Fruit fly (Drosophila melanogaster) whole organism, prepupa: ENCODE measurements around the gene lawc.

Experiments used
- Blimp-1 ChIP-seq: fragments of 200-800 bp; sonication (Bioruptor generic); optimal IDR thresholded peaks from 3 replicates; lab custom pipeline; 2017; ENCODE audit warnings: missing biosample characterization, missing genetic modification characterization, mild to moderate bottlenecking, moderate library complexity, missing genetic modification reagents
- CG10631 ChIP-seq: fragments of 200-800 bp; sonication (Bioruptor generic); optimal IDR thresholded peaks from 2 replicates; lab custom pipeline; 2016; ENCODE audit warnings: missing biosample characterization, missing genetic modification characterization
- CG10669 ChIP-seq: fragments of 200-800 bp; sonication (Bioruptor generic); optimal IDR thresholded peaks from 3 replicates; lab custom pipeline; 2018; ENCODE audit warnings: missing biosample characterization, mild to moderate bottlenecking, missing genetic modification characterization, moderate library complexity
- CG11762 ChIP-seq: fragments of 200-800 bp; sonication (Bioruptor generic); optimal IDR thresholded peaks from 3 replicates; lab custom pipeline; 2016; ENCODE audit warnings: missing biosample characterization, missing genetic modification characterization; ENCODE audit not compliant: insufficient read depth
- CG11902 ChIP-seq: fragments of 200-800 bp; sonication (Bioruptor generic); optimal IDR thresholded peaks from 3 replicates; lab custom pipeline; 2016; ENCODE audit warnings: missing biosample characterization, missing genetic modification characterization
- CG15336 ChIP-seq: fragments of 200-800 bp; sonication (Bioruptor generic); IDR thresholded peaks from 2 replicates; pipeline ENCODE4 v1.3.6; 2022; ENCODE audit warnings: missing biosample characterization, missing genetic modification characterization
- CG16779 ChIP-seq: fragments of 200-800 bp; sonication (Bioruptor generic); optimal IDR thresholded peaks from 3 replicates; lab custom pipeline; 2017; ENCODE audit warnings: missing biosample characterization, mild to moderate bottlenecking, missing genetic modification characterization
- CG3032 ChIP-seq: fragments of 200-800 bp; optimal IDR thresholded peaks from 2 replicates; lab custom pipeline; 2019; ENCODE audit warnings: missing biosample characterization, mild to moderate bottlenecking, missing genetic modification characterization, moderate library complexity
- CG31627 ChIP-seq: fragments of 200-800 bp; sonication (Bioruptor generic); optimal IDR thresholded peaks from 3 replicates; lab custom pipeline; 2016; ENCODE audit warnings: missing biosample characterization, missing genetic modification characterization
- CG32006 ChIP-seq: fragments of 200-800 bp; sonication (Bioruptor generic); optimal IDR thresholded peaks from 3 replicates; lab custom pipeline; 2017; ENCODE audit warnings: missing biosample characterization, mild to moderate bottlenecking, missing genetic modification characterization
- CG34406 ChIP-seq: fragments of 200-800 bp; sonication (Bioruptor generic); optimal IDR thresholded peaks from 3 replicates; lab custom pipeline; 2016; ENCODE audit warnings: missing biosample characterization, missing genetic modification characterization
- CG3919 ChIP-seq: fragments of 200-800 bp; sonication (Bioruptor generic); optimal IDR thresholded peaks from 3 replicates; lab custom pipeline; 2016; ENCODE audit warnings: missing biosample characterization, missing genetic modification characterization
- CG6163 ChIP-seq: fragments of 200-800 bp; sonication (Bioruptor generic); IDR thresholded peaks from 3 replicates; pipeline ENCODE4 v1.3.6; 2022; ENCODE audit warnings: missing biosample characterization, missing genetic modification characterization
- CG6276 ChIP-seq: fragments of 200-800 bp; sonication (Bioruptor generic); optimal IDR thresholded peaks from 2 replicates; lab custom pipeline; 2017; ENCODE audit warnings: missing biosample characterization, mild to moderate bottlenecking, missing genetic modification characterization
- CG6792 ChIP-seq: fragments of 200-800 bp; sonication (Bioruptor generic); optimal IDR thresholded peaks from 3 replicates; lab custom pipeline; 2016; ENCODE audit warnings: missing biosample characterization, missing genetic modification characterization
- CG6808 ChIP-seq: fragments of 200-800 bp; sonication (Bioruptor generic); optimal IDR thresholded peaks from 3 replicates; lab custom pipeline; 2017; ENCODE audit warnings: missing biosample characterization, missing genetic modification characterization, mild to moderate bottlenecking, moderate library complexity, missing genetic modification reagents
- CG6854 ChIP-seq: fragments of 200-800 bp; sonication (Bioruptor generic); optimal IDR thresholded peaks from 2 replicates; lab custom pipeline; 2017; ENCODE audit warnings: missing biosample characterization, mild to moderate bottlenecking, missing genetic modification characterization
- CG8119 ChIP-seq: fragments of 200-800 bp; sonication (Bioruptor generic); IDR thresholded peaks from 3 replicates; pipeline ENCODE4 v1.3.6; 2022; ENCODE audit warnings: missing biosample characterization, missing genetic modification characterization
- CG8319 ChIP-seq: fragments of 200-800 bp; sonication (Bioruptor generic); optimal IDR thresholded peaks from 3 replicates; lab custom pipeline; 2016; ENCODE audit warnings: missing biosample characterization, missing genetic modification characterization
- CG9139 ChIP-seq: fragments of 200-800 bp; sonication (Bioruptor generic); optimal IDR thresholded peaks from 3 replicates; lab custom pipeline; 2017; ENCODE audit warnings: missing biosample characterization, mild to moderate bottlenecking, missing genetic modification characterization
- Eip75B ChIP-seq: fragments of 200-800 bp; sonication (Bioruptor generic); optimal IDR thresholded peaks from 3 replicates; lab custom pipeline; 2016; ENCODE audit warnings: missing biosample characterization, missing genetic modification characterization
- Eip78C ChIP-seq: fragments of 200-800 bp; sonication (Bioruptor generic); peaks from one replicate; lab custom pipeline; 2016; ENCODE audit warnings: missing biosample characterization, missing genetic modification characterization
- Eip93F ChIP-seq: fragments of 200-800 bp; sonication (Bioruptor generic); optimal IDR thresholded peaks from 2 replicates; lab custom pipeline; 2016; ENCODE audit warnings: missing biosample characterization, mild to moderate bottlenecking, missing genetic modification characterization
- Ets21C ChIP-seq: fragments of 200-800 bp; sonication (Bioruptor generic); optimal IDR thresholded peaks from 3 replicates; lab custom pipeline; 2016; ENCODE audit warnings: missing biosample characterization, missing genetic modification characterization
- Hr39 ChIP-seq: fragments of 200-800 bp; sonication (Bioruptor generic); optimal IDR thresholded peaks from 2 replicates; lab custom pipeline; 2016; ENCODE audit warnings: missing biosample characterization, missing genetic modification characterization
- Lpt ChIP-seq: fragments of 200-800 bp; sonication (Bioruptor generic); optimal IDR thresholded peaks from 3 replicates; lab custom pipeline; 2016; ENCODE audit warnings: missing biosample characterization, missing genetic modification characterization
- Met ChIP-seq: fragments of 200-800 bp; sonication (Bioruptor generic); optimal IDR thresholded peaks from 3 replicates; lab custom pipeline; 2016; ENCODE audit warnings: missing biosample characterization, missing genetic modification characterization
- OdsH ChIP-seq: fragments of 200-800 bp; sonication (Bioruptor generic); optimal IDR thresholded peaks from 3 replicates; lab custom pipeline; 2016; ENCODE audit warnings: missing biosample characterization, missing genetic modification characterization
- Sox102F ChIP-seq: fragments of 200-800 bp; sonication (Bioruptor generic); optimal IDR thresholded peaks from 2 replicates; lab custom pipeline; 2016; ENCODE audit warnings: missing biosample characterization, mild to moderate bottlenecking, missing genetic modification characterization
- Sox14 ChIP-seq: fragments of 200-800 bp; sonication (Bioruptor generic); optimal IDR thresholded peaks from 3 replicates; lab custom pipeline; 2016; ENCODE audit warnings: missing biosample characterization, missing genetic modification characterization
- achi ChIP-seq: fragments of 200-800 bp; sonication (Bioruptor generic); optimal IDR thresholded peaks from 3 replicates; lab custom pipeline; 2016; ENCODE audit warnings: missing biosample characterization, missing genetic modification characterization
- acj6 ChIP-seq: fragments of 200-800 bp; sonication (Bioruptor generic); optimal IDR thresholded peaks from 3 replicates; lab custom pipeline; 2016; ENCODE audit warnings: missing biosample characterization, missing genetic modification characterization
- cyc ChIP-seq: fragments of 200-800 bp; sonication (Bioruptor generic); optimal IDR thresholded peaks from 3 replicates; lab custom pipeline; 2016; ENCODE audit warnings: missing biosample characterization, missing genetic modification characterization
- dac ChIP-seq: fragments of 200-800 bp; sonication (Bioruptor generic); optimal IDR thresholded peaks from 2 replicates; lab custom pipeline; 2017; ENCODE audit warnings: missing biosample characterization, mild to moderate bottlenecking, missing genetic modification characterization
- dsx ChIP-seq: fragments of 200-800 bp; optimal IDR thresholded peaks from 3 replicates; lab custom pipeline; 2019; ENCODE audit warnings: missing biosample characterization, mild to moderate bottlenecking, missing genetic modification characterization, moderate library complexity; ENCODE audit not compliant: poor library complexity, severe bottlenecking
- eg ChIP-seq: fragments of 200-800 bp; sonication (Bioruptor generic); IDR thresholded peaks from 3 replicates; pipeline ENCODE4 v1.3.6; 2022; ENCODE audit warnings: missing biosample characterization, missing genetic modification characterization
- esn ChIP-seq: fragments of 200-800 bp; sonication (Bioruptor generic); optimal IDR thresholded peaks from 2 replicates; lab custom pipeline; 2016; ENCODE audit warnings: missing biosample characterization, mild to moderate bottlenecking, missing genetic modification characterization, moderate library complexity
- fd85E ChIP-seq: fragments of 200-800 bp; sonication (Bioruptor generic); optimal IDR thresholded peaks from 3 replicates; lab custom pipeline; 2016; ENCODE audit warnings: missing biosample characterization, missing genetic modification characterization
- lz ChIP-seq: fragments of 200-800 bp; sonication (Bioruptor generic); optimal IDR thresholded peaks from 3 replicates; lab custom pipeline; 2016; ENCODE audit warnings: missing biosample characterization, missing genetic modification characterization
- net ChIP-seq: fragments of 200-800 bp; sonication (Bioruptor generic); optimal IDR thresholded peaks from 3 replicates; lab custom pipeline; 2016; ENCODE audit warnings: missing biosample characterization, missing genetic modification characterization
- pdm3 ChIP-seq: fragments of 200-800 bp; sonication (Bioruptor generic); optimal IDR thresholded peaks from 3 replicates; lab custom pipeline; 2016; ENCODE audit warnings: missing biosample characterization, missing genetic modification characterization
- salr ChIP-seq, 2 experiments: fragments of 200-800 bp; sonication (Bioruptor generic); optimal IDR thresholded peaks; 3 replicates each; lab custom pipeline; 2016 to 2018; ENCODE audit warnings: missing biosample characterization in 2 of 2, missing genetic modification characterization in 2 of 2, mild to moderate bottlenecking in 1 of 2
- spab ChIP-seq: fragments of 200-800 bp; sonication (Bioruptor generic); optimal IDR thresholded peaks from 2 replicates; lab custom pipeline; 2017; ENCODE audit warnings: missing biosample characterization, mild to moderate bottlenecking, missing genetic modification characterization, missing genetic modification reagents
- ss ChIP-seq, 2 experiments: fragments of 200-800 bp; sonication (Bioruptor generic); optimal IDR thresholded peaks; 2 replicates in 1 of 2; 3 replicates in 1 of 2; lab custom pipeline; 2017 to 2018; ENCODE audit warnings: mild to moderate bottlenecking in 2 of 2, missing biosample characterization in 2 of 2, missing genetic modification characterization in 2 of 2, moderate library complexity in 1 of 2
- svp ChIP-seq: fragments of 200-800 bp; sonication (Bioruptor generic); peaks from one replicate; lab custom pipeline; 2016; ENCODE audit warnings: missing biosample characterization, missing genetic modification characterization
- topi ChIP-seq: fragments of 200-800 bp; sonication (Bioruptor generic); optimal IDR thresholded peaks from 3 replicates; lab custom pipeline; 2016; ENCODE audit warnings: missing biosample characterization, missing genetic modification characterization
- vri ChIP-seq: fragments of 200-800 bp; sonication (Bioruptor generic); optimal IDR thresholded peaks from 3 replicates; lab custom pipeline; 2016; ENCODE audit warnings: missing biosample characterization, mild to moderate bottlenecking, missing genetic modification characterization

Gene lawc

DNA sequence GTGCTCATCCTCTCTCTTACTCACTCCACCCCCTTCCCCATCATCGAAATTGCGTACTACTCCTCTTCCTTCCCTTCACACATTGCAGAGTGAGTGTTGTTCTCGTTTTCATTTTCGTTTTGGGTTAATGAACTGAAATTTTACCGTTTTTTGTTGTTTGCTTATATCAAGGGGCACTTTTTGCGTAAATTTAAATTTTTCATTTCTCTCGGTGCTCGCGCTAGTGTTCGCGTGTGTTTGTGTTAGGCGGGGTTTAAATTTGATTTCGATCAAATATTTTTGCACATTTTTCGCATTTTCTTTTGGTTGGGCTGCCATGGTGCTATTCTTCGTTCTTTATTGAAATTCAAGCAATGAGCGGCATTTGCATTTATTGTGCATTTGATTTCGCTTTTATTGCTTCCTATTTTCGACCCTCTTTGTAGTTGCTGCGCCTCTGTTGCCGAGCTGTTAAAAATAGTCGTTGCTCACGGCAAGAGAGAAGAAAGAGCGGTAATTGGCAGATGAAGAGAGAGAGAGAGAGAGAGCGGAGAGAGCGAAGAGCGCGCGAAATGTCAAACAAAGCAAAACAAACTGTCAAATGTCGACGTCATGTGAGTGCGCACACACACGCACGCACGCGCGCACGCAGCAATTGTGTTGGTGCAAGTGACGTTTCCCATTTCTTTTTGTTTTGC, 9.5 kb upstream of the lawc start (continued):
- TF ChIP-seq CG16779 (tag; lab: Kevin White, UChicago) (peak; percentile 67), lz (no peak), Hr39 (GFP tag; lab: Kevin White, UChicago) (peak; percentile 25), CG6854 (GFP tag; lab: Kevin White, UChicago) (peak; percentile 65)

DNA sequence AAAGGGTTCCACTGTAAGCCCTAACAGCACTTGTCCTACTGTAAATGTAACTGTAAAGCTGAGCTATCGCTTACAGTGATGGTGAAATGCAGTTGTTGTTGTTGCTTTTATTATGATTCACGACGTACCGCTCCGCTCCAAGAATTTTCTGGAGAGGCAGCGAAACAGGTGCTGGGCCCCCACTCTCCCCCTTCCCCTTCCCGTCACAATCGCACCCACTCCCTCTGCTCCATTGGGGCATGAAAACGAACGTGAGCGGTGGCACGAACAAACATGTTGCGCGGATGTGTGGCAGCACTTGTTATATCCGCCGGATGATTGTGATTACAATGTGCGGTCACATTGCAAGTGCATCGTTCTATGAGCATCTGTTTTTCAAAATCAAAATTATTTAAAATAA, 8.1 kb upstream of the lawc start:
- TF ChIP-seq Ets21C (GFP tag; lab: Kevin White, UChicago) (no peak), ss (GFP tag; optimal IDR thresholded peaks at IDR 0.05; lab: Kevin White, UChicago) (peak; percentile 4 to 43), acj6 (GFP tag; lab: Kevin White, UChicago) (no peak), Blimp-1 (peak; percentile 21)

- TF ChIP-seq salr (GFP tag; optimal IDR thresholded peaks at IDR 0.05; lab: Kevin White, UChicago) (no peak), CG6792 (GFP tag; lab: Kevin White, UChicago) (no peak), eg (GFP tag; lab: Robert Waterston, UW) (no peak), Sox14 (GFP tag; lab: Kevin White, UChicago) (no peak), CG11902 (GFP tag; lab: Kevin White, UChicago) (no peak), CG10669 (GFP tag; lab: Kevin White, UChicago) (no peak), CG3919 (GFP tag; lab: Kevin White, UChicago) (peak; percentile 22), net (GFP tag; lab: Kevin White, UChicago) (no peak), Sox102F (GFP tag; lab: Kevin White, UChicago) (no peak), lz (no peak), vri (no peak), CG15336 (GFP tag; lab: Robert Waterston, UW) (peak; percentile 37; the same call in 1 of the 2 replicates), svp (GFP tag; lab: Kevin White, UChicago) (peak; percentile 15), spab (GFP tag; lab: Kevin White, UChicago) (no peak), Met (no peak), CG11762 (GFP tag; lab: Kevin White, UChicago) (no peak), fd85E (GFP tag; lab: Kevin White, UChicago) (no peak), dsx (no peak), Eip78C (peak; percentile 72), Lpt (no peak), CG3032 (tag; lab: Kevin White, UChicago) (no peak), dac (no peak), achi (GFP tag; lab: Kevin White, UChicago) (no peak), topi (GFP tag; lab: Kevin White, UChicago) (peak; percentile 10), Eip75B (GFP tag; lab: Kevin White, UChicago) (no peak), CG34406 (GFP tag; lab: Kevin White, UChicago) (no peak), CG6163 (GFP tag; lab: Robert Waterston, UW) (no peak), ss (GFP tag; optimal IDR thresholded peaks at IDR 0.05; lab: Kevin White, UChicago) (no peak), cyc (GFP tag; lab: Kevin White, UChicago) (no peak), Hr39 (GFP tag; lab: Kevin White, UChicago) (no peak), CG6808 (GFP tag; lab: Kevin White, UChicago) (no peak), CG10631 (GFP tag; lab: Kevin White, UChicago) (no peak), CG16779 (tag; lab: Kevin White, UChicago) (no peak), esn (no peak), CG32006 (peak; percentile 17), acj6 (GFP tag; lab: Kevin White, UChicago) (peak; percentile 3), CG9139 (GFP tag; lab: Kevin White, UChicago) (no peak), CG31627 (GFP tag; lab: Kevin White, UChicago) (no peak), CG8119 (no peak), CG6276 (GFP tag; lab: Kevin White, UChicago) (no peak), Eip93F (GFP tag; lab: Kevin White, UChicago) (no peak), CG8319 (GFP tag; lab: Kevin White, UChicago) (no peak), OdsH (GFP tag; lab: Kevin White, UChicago) (peak; percentile 3), pdm3 (GFP tag; lab: Kevin White, UChicago) (no peak)
Measured at dm6 chrX:8416956-8417355, 5.5 kb upstream of the lawc start.
